Worm (Caenorhabditis elegans) whole organism, young adult: ENCODE data around the gene smc-6.

Source experiments
- B0019.2 ChIP-seq: fragments of 200-800 bp; sonication (Bioruptor generic); conservative IDR thresholded peaks from 2 replicates; pipeline ENCODE4 v1.3.6; 2022; ENCODE audit warnings: missing genetic modification reagents, missing genetic modification characterization, missing compliant biosample characterization
- B0035.1 ChIP-seq: sonication (generic microtip); optimal IDR thresholded peaks from 2 replicates; lab custom pipeline; 2016; ENCODE audit warnings: missing genetic modification characterization, mild to moderate bottlenecking, missing compliant biosample characterization, missing genotype, missing genetic modification reagents
- D2030.7 ChIP-seq: fragments of 200-800 bp; sonication (Bioruptor generic); IDR thresholded peaks from 2 replicates; pipeline ENCODE4 v1.3.6; 2022; ENCODE audit warnings: missing genetic modification reagents, missing genetic modification characterization, missing compliant biosample characterization
- F10E7.11 ChIP-seq: sonication (generic microtip); optimal IDR thresholded peaks from 2 replicates; lab custom pipeline; 2017; ENCODE audit warnings: mild to moderate bottlenecking, missing genetic modification characterization, moderate library complexity, missing compliant biosample characterization
- F22D6.2 ChIP-seq: sonication (generic microtip); optimal IDR thresholded peaks from 2 replicates; lab custom pipeline; 2016; ENCODE audit warnings: mild to moderate bottlenecking, missing genetic modification characterization, missing compliant biosample characterization
- F37B4.10 ChIP-seq: fragments of 200-800 bp; sonication (Bioruptor generic); IDR thresholded peaks from 2 replicates; pipeline ENCODE4 v1.3.6; 2022; ENCODE audit warnings: missing genetic modification characterization, missing compliant biosample characterization
- F55B11.4 ChIP-seq: sonication (generic microtip); optimal IDR thresholded peaks from 2 replicates; lab custom pipeline; 2016; ENCODE audit warnings: missing compliant biosample characterization, missing genetic modification characterization, borderline replicate concordance; ENCODE audit not compliant: insufficient read depth
- F57C9.4 ChIP-seq: sonication (generic microtip); optimal IDR thresholded peaks from 2 replicates; lab custom pipeline; 2017; ENCODE audit warnings: mild to moderate bottlenecking, missing genetic modification characterization, missing compliant biosample characterization
- K11D2.4 ChIP-seq: fragments of 200-800 bp; sonication (Bioruptor generic); IDR thresholded peaks from 2 replicates; pipeline ENCODE4 v1.3.6; 2022; ENCODE audit warnings: missing genetic modification reagents, missing genetic modification characterization, missing compliant biosample characterization
- T26A5.8 ChIP-seq: sonication (generic microtip); optimal IDR thresholded peaks from 2 replicates; lab custom pipeline; 2016; ENCODE audit warnings: missing genetic modification characterization, missing compliant biosample characterization
- Y53F4B.3 ChIP-seq: fragments of 200-800 bp; sonication (Bioruptor generic); IDR thresholded peaks from 2 replicates; pipeline ENCODE4 v1.3.6; 2022; ENCODE audit warnings: missing genetic modification reagents, missing genetic modification characterization, missing compliant biosample characterization
- Y53G8AR.9 ChIP-seq: fragments of 200-800 bp; sonication (Bioruptor generic); conservative IDR thresholded peaks from 2 replicates; pipeline ENCODE4 v1.3.6; 2022; ENCODE audit warnings: missing genetic modification reagents, missing genetic modification characterization, missing compliant biosample characterization
- atf-7 ChIP-seq: sonication (generic microtip); optimal IDR thresholded peaks from 2 replicates; lab custom pipeline; 2017; ENCODE audit warnings: mild to moderate bottlenecking, missing genetic modification characterization, missing compliant biosample characterization
- athp-1 ChIP-seq: sonication (generic microtip); optimal IDR thresholded peaks from 2 replicates; lab custom pipeline; 2017; ENCODE audit warnings: mild to moderate bottlenecking, missing genetic modification characterization, missing compliant biosample characterization
- attf-5 ChIP-seq: fragments of 200-800 bp; sonication (Bioruptor generic); optimal IDR thresholded peaks from 2 replicates; lab custom pipeline; 2018; ENCODE audit warnings: mild to moderate bottlenecking, missing genetic modification characterization, missing compliant biosample characterization
- attf-6 ChIP-seq: fragments of 200-800 bp; sonication (Bioruptor generic); IDR thresholded peaks from 2 replicates; pipeline ENCODE4 v1.3.6; 2022; ENCODE audit warnings: missing genetic modification reagents, missing genetic modification characterization, missing compliant biosample characterization
- cebp-1 ChIP-seq, 2 experiments: fragments of 200-800 bp in 1 of 2; sonication (Bioruptor generic) in 1 of 2; sonication (generic microtip) in 1 of 2; IDR thresholded peaks in 1 of 2; optimal IDR thresholded peaks in 1 of 2; 2 replicates each; pipeline versions ENCODE4 v1.3.6 to Lab custom; 2017 to 2022; ENCODE audit warnings: missing compliant biosample characterization in 2 of 2, missing genetic modification characterization in 2 of 2, mild to moderate bottlenecking in 1 of 2, missing genetic modification reagents in 1 of 2, moderate library complexity in 1 of 2
- ceh-27 ChIP-seq: fragments of 200-800 bp; sonication (Bioruptor generic); optimal IDR thresholded peaks from 2 replicates; lab custom pipeline; 2018; ENCODE audit warnings: mild to moderate bottlenecking, missing genetic modification characterization, moderate library complexity, missing compliant biosample characterization
- ceh-40 ChIP-seq: fragments of 200-800 bp; sonication (Bioruptor generic); IDR thresholded peaks from 2 replicates; pipeline ENCODE4 v1.3.6; 2022; ENCODE audit warnings: missing genetic modification characterization, missing compliant biosample characterization
- die-1 ChIP-seq: sonication (generic microtip); optimal IDR thresholded peaks from 2 replicates; lab custom pipeline; 2016; ENCODE audit warnings: missing genotype, mild to moderate bottlenecking, missing genetic modification characterization, missing compliant biosample characterization
- dox-1 ChIP-seq: fragments of 200-800 bp; sonication (Bioruptor generic); IDR thresholded peaks from 2 replicates; pipeline ENCODE4 v1.3.6; 2022; ENCODE audit warnings: missing genetic modification reagents, missing genetic modification characterization, missing compliant biosample characterization
- dpl-1 ChIP-seq: fragments of 150-350 bp; optimal IDR thresholded peaks from 2 replicates; lab custom pipeline; 2014; ENCODE audit warnings: missing biosample characterization, missing genetic modification reagents, missing genetic modification characterization
- ekl-4 ChIP-seq: fragments of 200-800 bp; sonication (Bioruptor generic); IDR thresholded peaks from 2 replicates; pipeline ENCODE4 v1.3.6; 2022; ENCODE audit warnings: missing genetic modification reagents, missing genetic modification characterization, missing compliant biosample characterization
- lin-26 ChIP-seq: fragments of 200-800 bp; sonication (Bioruptor generic); IDR thresholded peaks from 2 replicates; pipeline ENCODE4 v1.3.6; 2022; ENCODE audit warnings: missing genetic modification reagents, missing genetic modification characterization, missing compliant biosample characterization
- lin-54 ChIP-seq: fragments of 200-800 bp; sonication (Bioruptor generic); optimal IDR thresholded peaks from 2 replicates; lab custom pipeline; 2018; ENCODE audit warnings: mild to moderate bottlenecking, missing genetic modification characterization, missing compliant biosample characterization
- lir-1 ChIP-seq: fragments of 200-800 bp; sonication (Bioruptor generic); conservative IDR thresholded peaks from 2 replicates; pipeline ENCODE4 v1.3.6; 2022; ENCODE audit warnings: missing genetic modification reagents, missing genetic modification characterization, missing compliant biosample characterization
- lsl-1 ChIP-seq: fragments of 200-800 bp; sonication (Bioruptor generic); optimal IDR thresholded peaks from 2 replicates; lab custom pipeline; 2018; ENCODE audit warnings: mild to moderate bottlenecking, missing genetic modification characterization, moderate library complexity, missing compliant biosample characterization
- madf-3 ChIP-seq: fragments of 200-800 bp; sonication (Bioruptor generic); IDR thresholded peaks from 2 replicates; pipeline ENCODE4 v1.3.6; 2022; ENCODE audit warnings: missing genetic modification reagents, missing genetic modification characterization, missing compliant biosample characterization
- nfya-1 ChIP-seq: sonication (generic microtip); optimal IDR thresholded peaks from 2 replicates; lab custom pipeline; 2017; ENCODE audit warnings: antibody characterized with exemption, missing compliant biosample characterization, missing genetic modification characterization, borderline replicate concordance; ENCODE audit not compliant: insufficient read depth
- nfya-2 ChIP-seq: fragments of 200-800 bp; sonication (Bioruptor generic); IDR thresholded peaks from 2 replicates; pipeline ENCODE4 v1.3.6; 2022; ENCODE audit warnings: missing genetic modification reagents, missing genetic modification characterization, missing compliant biosample characterization
- nfyb-1 ChIP-seq: fragments of 200-800 bp; sonication (Bioruptor generic); IDR thresholded peaks from 2 replicates; pipeline ENCODE4 v1.3.6; 2022; ENCODE audit warnings: missing genetic modification reagents, missing genetic modification characterization, missing compliant biosample characterization
- nhr-80 ChIP-seq: sonication (generic microtip); optimal IDR thresholded peaks from 2 replicates; lab custom pipeline; 2016; ENCODE audit warnings: missing genetic modification characterization, missing compliant biosample characterization
- repo-1 ChIP-seq: sonication (generic microtip); optimal IDR thresholded peaks from 2 replicates; lab custom pipeline; 2017; ENCODE audit warnings: mild to moderate bottlenecking, missing genetic modification characterization, missing compliant biosample characterization
- sdz-38 ChIP-seq: sonication (generic microtip); optimal IDR thresholded peaks from 2 replicates; lab custom pipeline; 2016; ENCODE audit warnings: missing genotype, missing genetic modification characterization, missing compliant biosample characterization
- sea-2 ChIP-seq: fragments of 200-800 bp; sonication (Bioruptor generic); IDR thresholded peaks from 2 replicates; pipeline ENCODE4 v1.3.6; 2022; ENCODE audit warnings: missing genetic modification characterization, missing compliant biosample characterization
- snpc-1.1 ChIP-seq: sonication (generic microtip); optimal IDR thresholded peaks from 2 replicates; lab custom pipeline; 2017; ENCODE audit warnings: missing genetic modification characterization, mild to moderate bottlenecking, missing compliant biosample characterization, antibody characterized with exemption, moderate library complexity, missing genotype, missing genetic modification reagents; ENCODE audit not compliant: insufficient read depth
- snpc-1.3 ChIP-seq: sonication (generic microtip); optimal IDR thresholded peaks from 2 replicates; lab custom pipeline; 2017; ENCODE audit warnings: missing genetic modification characterization, mild to moderate bottlenecking, missing compliant biosample characterization, antibody characterized with exemption, moderate library complexity, missing genotype, missing genetic modification reagents; ENCODE audit not compliant: insufficient read depth
- snpc-3.4 ChIP-seq: sonication (generic microtip); optimal IDR thresholded peaks from 2 replicates; lab custom pipeline; 2017; ENCODE audit warnings: missing genetic modification characterization, mild to moderate bottlenecking, missing compliant biosample characterization, antibody characterized with exemption, moderate library complexity, missing genotype, missing genetic modification reagents
- tbp1 ChIP-seq: fragments of 200-800 bp; sonication (Bioruptor generic); optimal IDR thresholded peaks from 2 replicates; lab custom pipeline; 2018; ENCODE audit warnings: mild to moderate bottlenecking, missing genetic modification characterization, missing compliant biosample characterization
- tlf-1 ChIP-seq: fragments of 200-800 bp; sonication (Bioruptor generic); optimal IDR thresholded peaks from 2 replicates; lab custom pipeline; 2018; ENCODE audit warnings: mild to moderate bottlenecking, missing genetic modification characterization, missing compliant biosample characterization
- unc-130 ChIP-seq: sonication (generic microtip); optimal IDR thresholded peaks from 2 replicates; lab custom pipeline; 2016; ENCODE audit warnings: missing genetic modification reagents, missing genetic modification characterization, missing compliant biosample characterization
- unc-62 ChIP-seq: fragments of 150-350 bp; optimal IDR thresholded peaks from 2 replicates; lab custom pipeline; 2014; ENCODE audit warnings: missing biosample characterization, missing genetic modification reagents, missing genetic modification characterization
- zfh-2 ChIP-seq: fragments of 200-800 bp; sonication (Bioruptor generic); conservative IDR thresholded peaks from 2 replicates; pipeline ENCODE4 v1.3.6; 2022; ENCODE audit warnings: missing genetic modification reagents, missing genetic modification characterization, missing compliant biosample characterization
- ztf-3 ChIP-seq: fragments of 200-800 bp; sonication (Bioruptor generic); optimal IDR thresholded peaks from 2 replicates; lab custom pipeline; 2018; ENCODE audit warnings: mild to moderate bottlenecking, missing genetic modification characterization, missing compliant biosample characterization

Gene smc-6

ce11 chrII:11545952-11546325, 32.6 kb upstream of the smc-6 start:
- TF ChIP-seq Y53G8AR.9 (GFP tag; lab: Robert Waterston, UW) (no peak), nfyb-1 (peak; percentile 38; the same call in 1 of the 2 replicates), sea-2 (GFP tag; lab: Robert Waterston, UW) (no peak), zfh-2 (GFP tag; lab: Robert Waterston, UW) (peak; percentile 64), lin-54 (GFP tag; lab: Kevin White, UChicago) (peak; percentile 1), lin-26 (GFP tag; lab: Robert Waterston, UW) (0 out of 2 replicates have a peak, but pooled peaks have one; percentile 12)

- no peak for TF ChIP-seq nfya-2
- peak; percentile 84; the same call in 1 of the 2 replicates for TF ChIP-seq nfyb-1
- no peak for TF ChIP-seq F37B4.10 (GFP tag; lab: Robert Waterston, UW)
- no peak for TF ChIP-seq dpl-1 (GFP tag; lab: Kevin White, UChicago)
- no peak for TF ChIP-seq unc-130 (GFP tag; lab: Kevin White, UChicago)
- TF ChIP-seq F22D6.2, result peak; percentile 11
- peak; percentile 57 for TF ChIP-seq nhr-80 (tag; lab: Kevin White, UChicago)
- TF ChIP-seq F57C9.4 (tag; lab: Kevin White, UChicago), result no peak
- peak; percentile 39; the same call in 1 of the 2 replicates for TF ChIP-seq ekl-4 (GFP tag; lab: Robert Waterston, UW)
- 0 out of 2 replicates have a peak, but pooled peaks have one; percentile 21 for TF ChIP-seq ceh-40
- TF ChIP-seq sea-2 (GFP tag; lab: Robert Waterston, UW), result no peak
- TF ChIP-seq snpc-1.3, result no peak
- no peak for TF ChIP-seq snpc-1.1 (tag; lab: Kevin White, UChicago)
- no peak for TF ChIP-seq T26A5.8 (tag; lab: Kevin White, UChicago)
- TF ChIP-seq snpc-3.4 (tag; lab: Kevin White, UChicago), result peak; percentile 70
- TF ChIP-seq sdz-38 (tag; lab: Kevin White, UChicago), result no peak
- TF ChIP-seq F10E7.11 (tag; lab: Kevin White, UChicago), result peak; percentile 39
- peak; percentile 76 for TF ChIP-seq lin-54 (GFP tag; lab: Kevin White, UChicago)
- peak; percentile 59 for TF ChIP-seq atf-7 (tag; lab: Kevin White, UChicago)
- TF ChIP-seq cebp-1 (GFP tag; IDR thresholded peaks at IDR 0.05; lab: Robert Waterston, UW), result peak; percentile 15; the same call in 1 of the 2 replicates
- peak; percentile 73 for TF ChIP-seq cebp-1 (tag; optimal IDR thresholded peaks at IDR 0.05; lab: Kevin White, UChicago)
- TF ChIP-seq lsl-1 (GFP tag; lab: Kevin White, UChicago), result peak; percentile 40
- TF ChIP-seq tlf-1, result peak; percentile 84
- peak; percentile 2 for TF ChIP-seq ztf-3 (GFP tag; lab: Kevin White, UChicago)
- TF ChIP-seq die-1 (tag; lab: Kevin White, UChicago), result peak; percentile 50
- peak; percentile 62 for TF ChIP-seq B0035.1 (tag; lab: Kevin White, UChicago)
- no peak for TF ChIP-seq D2030.7
- TF ChIP-seq attf-6 (GFP tag; lab: Robert Waterston, UW), result peak; percentile 43; the same call in 1 of the 2 replicates
- peak; percentile 42 for TF ChIP-seq ceh-27 (GFP tag; lab: Kevin White, UChicago)
- no peak for TF ChIP-seq Y53F4B.3 (GFP tag; lab: Robert Waterston, UW)
- TF ChIP-seq lir-1 (GFP tag; lab: Robert Waterston, UW), result no peak; the same call in 1 of the 2 replicates
- TF ChIP-seq K11D2.4, result peak; percentile 60; the same call in 1 of the 2 replicates
- TF ChIP-seq unc-62, result no peak
- TF ChIP-seq dox-1 (GFP tag; lab: Robert Waterston, UW), result peak; percentile 61; the same call in 1 of the 2 replicates
- TF ChIP-seq B0019.2 (GFP tag; lab: Robert Waterston, UW), result no peak
- 0 out of 2 replicates have a peak, but pooled peaks have one; percentile 32 for TF ChIP-seq madf-3 (GFP tag; lab: Robert Waterston, UW)
- no peak for TF ChIP-seq F55B11.4 (tag; lab: Kevin White, UChicago)
- peak; percentile 60 for TF ChIP-seq tbp1 (GFP tag; lab: Kevin White, UChicago)
- peak; percentile 81 for TF ChIP-seq repo-1
- peak; percentile 75 for TF ChIP-seq athp-1 (tag; lab: Kevin White, UChicago)
- no peak for TF ChIP-seq lin-26 (GFP tag; lab: Robert Waterston, UW)
- no peak for TF ChIP-seq nfya-1 (tag; lab: Kevin White, UChicago)
- TF ChIP-seq attf-5 (GFP tag; lab: Kevin White, UChicago), result peak; percentile 75
These were observed 31.2 kb upstream of the smc-6 start, which contains the start of gene F54D5.7 for ce11 chrII:11547254-11547687. Gene F54D5.7, plus strand, starts transcription at chrII:11547517.
